Worm (Caenorhabditis elegans) whole organism, young adult: ENCODE results near the gene Y116A8C.463.
A peak's percentile ranks its signal among the peaks of the same experiment; 100 is the strongest.

Experiments used
- B0019.2 ChIP-seq: fragments of 200-800 bp; sonication (Bioruptor generic); conservative IDR thresholded peaks from 2 replicates; pipeline ENCODE4 v1.3.6; 2022; ENCODE audit warnings: missing genetic modification reagents, missing genetic modification characterization, missing compliant biosample characterization
- D2030.7 ChIP-seq: fragments of 200-800 bp; sonication (Bioruptor generic); IDR thresholded peaks from 2 replicates; pipeline ENCODE4 v1.3.6; 2022; ENCODE audit warnings: missing genetic modification reagents, missing genetic modification characterization, missing compliant biosample characterization
- F10E7.11 ChIP-seq: sonication (generic microtip); optimal IDR thresholded peaks from 2 replicates; lab custom pipeline; 2017; ENCODE audit warnings: mild to moderate bottlenecking, missing genetic modification characterization, moderate library complexity, missing compliant biosample characterization
- F55B11.4 ChIP-seq: sonication (generic microtip); optimal IDR thresholded peaks from 2 replicates; lab custom pipeline; 2016; ENCODE audit warnings: missing compliant biosample characterization, missing genetic modification characterization, borderline replicate concordance; ENCODE audit not compliant: insufficient read depth
- F57C9.4 ChIP-seq: sonication (generic microtip); optimal IDR thresholded peaks from 2 replicates; lab custom pipeline; 2017; ENCODE audit warnings: mild to moderate bottlenecking, missing genetic modification characterization, missing compliant biosample characterization
- T26A5.8 ChIP-seq: sonication (generic microtip); optimal IDR thresholded peaks from 2 replicates; lab custom pipeline; 2016; ENCODE audit warnings: missing genetic modification characterization, missing compliant biosample characterization
- Y53F4B.3 ChIP-seq: fragments of 200-800 bp; sonication (Bioruptor generic); IDR thresholded peaks from 2 replicates; pipeline ENCODE4 v1.3.6; 2022; ENCODE audit warnings: missing genetic modification reagents, missing genetic modification characterization, missing compliant biosample characterization
- Y67H2A.10 ChIP-seq: fragments of 200-800 bp; sonication (Bioruptor generic); conservative IDR thresholded peaks from 2 replicates; pipeline ENCODE4 v1.3.6; 2022; ENCODE audit warnings: missing genetic modification reagents, missing genetic modification characterization, missing compliant biosample characterization
- ama-1 ChIP-seq, 3 experiments: fragments of 150-350 bp in 1 of 3; sonication (generic microtip) in 2 of 3; optimal IDR thresholded peaks; 2 replicates each; lab custom pipeline; 2014 to 2018; ENCODE audit warnings: missing biosample characterization in 2 of 3, missing genetic modification characterization in 2 of 3, missing genetic modification reagents in 2 of 3
- aptf-3 ChIP-seq: fragments of 200-800 bp; sonication (Bioruptor generic); IDR thresholded peaks from 2 replicates; pipeline ENCODE4 v1.3.6; 2022; ENCODE audit warnings: missing genetic modification characterization, missing compliant biosample characterization
- athp-1 ChIP-seq: sonication (generic microtip); optimal IDR thresholded peaks from 2 replicates; lab custom pipeline; 2017; ENCODE audit warnings: mild to moderate bottlenecking, missing genetic modification characterization, missing compliant biosample characterization
- attf-5 ChIP-seq: fragments of 200-800 bp; sonication (Bioruptor generic); optimal IDR thresholded peaks from 2 replicates; lab custom pipeline; 2018; ENCODE audit warnings: mild to moderate bottlenecking, missing genetic modification characterization, missing compliant biosample characterization
- bed-1 ChIP-seq: fragments of 200-800 bp; sonication (Bioruptor generic); IDR thresholded peaks from 2 replicates; pipeline ENCODE4 v1.3.6; 2022; ENCODE audit warnings: missing genetic modification reagents, missing genetic modification characterization, missing compliant biosample characterization
- cebp-2 ChIP-seq: fragments of 200-800 bp; sonication (Bioruptor generic); IDR thresholded peaks from 2 replicates; pipeline ENCODE4 v1.3.6; 2022; ENCODE audit warnings: missing genetic modification characterization, missing compliant biosample characterization
- ceh-27 ChIP-seq: fragments of 200-800 bp; sonication (Bioruptor generic); optimal IDR thresholded peaks from 2 replicates; lab custom pipeline; 2018; ENCODE audit warnings: mild to moderate bottlenecking, missing genetic modification characterization, moderate library complexity, missing compliant biosample characterization
- chd-7 ChIP-seq: sonication (generic microtip); optimal IDR thresholded peaks from 2 replicates; lab custom pipeline; 2016; ENCODE audit warnings: mild to moderate bottlenecking, missing genetic modification characterization, moderate library complexity, missing compliant biosample characterization
- die-1 ChIP-seq: sonication (generic microtip); optimal IDR thresholded peaks from 2 replicates; lab custom pipeline; 2016; ENCODE audit warnings: missing genotype, mild to moderate bottlenecking, missing genetic modification characterization, missing compliant biosample characterization
- dox-1 ChIP-seq: fragments of 200-800 bp; sonication (Bioruptor generic); IDR thresholded peaks from 2 replicates; pipeline ENCODE4 v1.3.6; 2022; ENCODE audit warnings: missing genetic modification reagents, missing genetic modification characterization, missing compliant biosample characterization
- dpff-1 ChIP-seq: sonication (generic microtip); optimal IDR thresholded peaks from 2 replicates; lab custom pipeline; 2017; ENCODE audit warnings: mild to moderate bottlenecking, missing genetic modification characterization, missing compliant biosample characterization
- dpl-1 ChIP-seq: fragments of 150-350 bp; optimal IDR thresholded peaks from 2 replicates; lab custom pipeline; 2014; ENCODE audit warnings: missing biosample characterization, missing genetic modification reagents, missing genetic modification characterization
- efl-1 ChIP-seq: fragments of 150-350 bp; optimal IDR thresholded peaks from 2 replicates; lab custom pipeline; 2014; ENCODE audit warnings: missing biosample characterization, missing genetic modification reagents, missing genetic modification characterization
- ets-4 ChIP-seq: fragments of 200-800 bp; sonication (Bioruptor generic); optimal IDR thresholded peaks from 2 replicates; lab custom pipeline; 2018; ENCODE audit warnings: mild to moderate bottlenecking, missing genetic modification characterization, missing compliant biosample characterization
- gei-17 ChIP-seq: fragments of 200-800 bp; sonication (Bioruptor generic); optimal IDR thresholded peaks from 2 replicates; lab custom pipeline; 2018; ENCODE audit warnings: mild to moderate bottlenecking, missing genetic modification characterization, missing compliant biosample characterization
- hlh-12 ChIP-seq: sonication (generic microtip); optimal IDR thresholded peaks from 2 replicates; lab custom pipeline; 2016; ENCODE audit warnings: missing genetic modification characterization, missing compliant biosample characterization
- hmg-20 ChIP-seq: fragments of 200-800 bp; sonication (Bioruptor generic); IDR thresholded peaks from 2 replicates; pipeline ENCODE4 v1.3.6; 2022; ENCODE audit warnings: missing genetic modification reagents, missing genetic modification characterization, missing compliant biosample characterization
- hrde-1 ChIP-seq: sonication (generic microtip); optimal IDR thresholded peaks from 2 replicates; lab custom pipeline; 2016; ENCODE audit warnings: missing genetic modification characterization, mild to moderate bottlenecking, missing compliant biosample characterization, moderate library complexity, missing genotype, missing genetic modification reagents, borderline replicate concordance
- hsf-1 ChIP-seq: fragments of 200-800 bp; sonication (Bioruptor generic); IDR thresholded peaks from 2 replicates; pipeline ENCODE4 v1.3.6; 2022; ENCODE audit warnings: missing genetic modification reagents, missing genetic modification characterization, missing compliant biosample characterization
- let-526 ChIP-seq: fragments of 200-800 bp; sonication (Bioruptor generic); IDR thresholded peaks from 2 replicates; pipeline ENCODE4 v1.3.6; 2022; ENCODE audit warnings: missing genetic modification reagents, missing genetic modification characterization, missing compliant biosample characterization
- let-607 ChIP-seq, 2 experiments: fragments of 200-800 bp in 1 of 2; sonication (Bioruptor generic) in 1 of 2; sonication (generic microtip) in 1 of 2; optimal IDR thresholded peaks; 2 replicates each; lab custom pipeline; 2016 to 2018; ENCODE audit warnings: mild to moderate bottlenecking in 2 of 2, missing compliant biosample characterization in 2 of 2, missing genetic modification characterization in 2 of 2, moderate library complexity in 2 of 2, missing genotype in 1 of 2
- lin-26 ChIP-seq: fragments of 200-800 bp; sonication (Bioruptor generic); IDR thresholded peaks from 2 replicates; pipeline ENCODE4 v1.3.6; 2022; ENCODE audit warnings: missing genetic modification reagents, missing genetic modification characterization, missing compliant biosample characterization
- lir-1 ChIP-seq: fragments of 200-800 bp; sonication (Bioruptor generic); conservative IDR thresholded peaks from 2 replicates; pipeline ENCODE4 v1.3.6; 2022; ENCODE audit warnings: missing genetic modification reagents, missing genetic modification characterization, missing compliant biosample characterization
- lsl-1 ChIP-seq: fragments of 200-800 bp; sonication (Bioruptor generic); optimal IDR thresholded peaks from 2 replicates; lab custom pipeline; 2018; ENCODE audit warnings: mild to moderate bottlenecking, missing genetic modification characterization, moderate library complexity, missing compliant biosample characterization
- lsy-27 ChIP-seq: sonication (generic microtip); optimal IDR thresholded peaks from 2 replicates; lab custom pipeline; 2017; ENCODE audit warnings: missing genetic modification characterization, mild to moderate bottlenecking, missing compliant biosample characterization, antibody characterized with exemption, missing genotype, borderline replicate concordance; ENCODE audit not compliant: insufficient read depth
- madf-6 ChIP-seq: fragments of 200-800 bp; sonication (Bioruptor generic); IDR thresholded peaks from 2 replicates; pipeline ENCODE4 v1.3.6; 2022; ENCODE audit warnings: missing genetic modification reagents, missing genetic modification characterization, missing compliant biosample characterization
- mcd-1 ChIP-seq: fragments of 200-800 bp; sonication (Bioruptor generic); IDR thresholded peaks from 2 replicates; pipeline ENCODE4 v1.3.6; 2022; ENCODE audit warnings: missing genetic modification reagents, missing genetic modification characterization, missing compliant biosample characterization
- mxl-1 ChIP-seq: sonication (generic microtip); optimal IDR thresholded peaks from 2 replicates; lab custom pipeline; 2016; ENCODE audit warnings: missing genetic modification characterization, missing compliant biosample characterization
- nfyb-1 ChIP-seq: fragments of 200-800 bp; sonication (Bioruptor generic); IDR thresholded peaks from 2 replicates; pipeline ENCODE4 v1.3.6; 2022; ENCODE audit warnings: missing genetic modification reagents, missing genetic modification characterization, missing compliant biosample characterization
- rec-8 ChIP-seq, 2 experiments: sonication (generic microtip); optimal IDR thresholded peaks; 2 replicates each; lab custom pipeline; 2016; ENCODE audit warnings: mild to moderate bottlenecking in 2 of 2, missing genetic modification characterization in 2 of 2, missing genetic modification reagents in 2 of 2, missing genotype in 2 of 2, missing biosample characterization in 1 of 2, missing compliant biosample characterization in 1 of 2, moderate library complexity in 1 of 2
- repo-1 ChIP-seq: sonication (generic microtip); optimal IDR thresholded peaks from 2 replicates; lab custom pipeline; 2017; ENCODE audit warnings: mild to moderate bottlenecking, missing genetic modification characterization, missing compliant biosample characterization
- snpc-1.1 ChIP-seq: sonication (generic microtip); optimal IDR thresholded peaks from 2 replicates; lab custom pipeline; 2017; ENCODE audit warnings: missing genetic modification characterization, mild to moderate bottlenecking, missing compliant biosample characterization, antibody characterized with exemption, moderate library complexity, missing genotype, missing genetic modification reagents; ENCODE audit not compliant: insufficient read depth
- snpc-3.4 ChIP-seq: sonication (generic microtip); optimal IDR thresholded peaks from 2 replicates; lab custom pipeline; 2017; ENCODE audit warnings: missing genetic modification characterization, mild to moderate bottlenecking, missing compliant biosample characterization, antibody characterized with exemption, moderate library complexity, missing genotype, missing genetic modification reagents
- tbp1 ChIP-seq: fragments of 200-800 bp; sonication (Bioruptor generic); optimal IDR thresholded peaks from 2 replicates; lab custom pipeline; 2018; ENCODE audit warnings: mild to moderate bottlenecking, missing genetic modification characterization, missing compliant biosample characterization
- xnd-1 ChIP-seq: sonication (generic microtip); optimal IDR thresholded peaks from 2 replicates; lab custom pipeline; 2016; ENCODE audit warnings: missing genotype, missing genetic modification reagents, missing genetic modification characterization, missing compliant biosample characterization
- zim-3 ChIP-seq: sonication (generic microtip); optimal IDR thresholded peaks from 2 replicates; lab custom pipeline; 2017; ENCODE audit warnings: mild to moderate bottlenecking, missing genetic modification characterization, moderate library complexity, missing compliant biosample characterization
- ztf-18 ChIP-seq: sonication (generic microtip); optimal IDR thresholded peaks from 2 replicates; lab custom pipeline; 2016; ENCODE audit warnings: missing genotype, mild to moderate bottlenecking, missing genetic modification characterization, missing compliant biosample characterization
- ztf-25 ChIP-seq: fragments of 200-800 bp; sonication (Bioruptor generic); IDR thresholded peaks from 2 replicates; pipeline ENCODE4 v1.3.6; 2022; ENCODE audit warnings: missing genetic modification reagents, missing genetic modification characterization, missing compliant biosample characterization
- ztf-26 ChIP-seq: sonication (generic microtip); optimal IDR thresholded peaks from 2 replicates; lab custom pipeline; 2017; ENCODE audit warnings: missing genetic modification characterization, missing compliant biosample characterization
- ztf-6 ChIP-seq: fragments of 200-800 bp; sonication (Bioruptor generic); IDR thresholded peaks from 2 replicates; pipeline ENCODE4 v1.3.6; 2022; ENCODE audit warnings: missing genetic modification reagents, missing genetic modification characterization, missing compliant biosample characterization

The Y116A8C.463 gene

ce11 chrIV:16946746-16947145 is 27.2 kb downstream of the Y116A8C.463 start, which contains the start of the genes Y116A8C.9 and arf-6:
Gene Y116A8C.9 (minus strand): TSS chrIV:16946800.
Gene arf-6 (plus strand): TSS chrIV:16947120.
- peak in 1 of 2 experiments; percentile 11 for TF ChIP-seq let-607 (tag; optimal IDR thresholded peaks at IDR 0.05; lab: Kevin White, UChicago)
- TF ChIP-seq ztf-6 (GFP tag; lab: Robert Waterston, UW): no peak
- TF ChIP-seq hmg-20 (GFP tag; lab: Robert Waterston, UW): no peak
- TF ChIP-seq lsy-27: no peak
- no peak for TF ChIP-seq hlh-12 (tag; lab: Kevin White, UChicago)
- peak; percentile 70 for TF ChIP-seq snpc-1.1
- no peak for TF ChIP-seq ama-1 (optimal IDR thresholded peaks at IDR 0.05; lab: Kevin White, UChicago)
- TF ChIP-seq ama-1 (GFP tag; optimal IDR thresholded peaks at IDR 0.05; lab: Kevin White, UChicago): peak in 1 of 2 experiments; percentile 36
- no peak for TF ChIP-seq lin-26 (GFP tag; lab: Robert Waterston, UW)
- TF ChIP-seq hrde-1 (tag; lab: Kevin White, UChicago): no peak
- peak; percentile 69 for TF ChIP-seq snpc-3.4 (tag; lab: Kevin White, UChicago)
- TF ChIP-seq ztf-25 (GFP tag; lab: Robert Waterston, UW): no peak
- no peak for TF ChIP-seq D2030.7 (GFP tag; lab: Robert Waterston, UW)
- no peak for TF ChIP-seq lir-1 (GFP tag; lab: Robert Waterston, UW)
- TF ChIP-seq zim-3 (tag; lab: Kevin White, UChicago): no peak
- peak; percentile 56; the same call in 1 of the 2 replicates for TF ChIP-seq madf-6
- TF ChIP-seq ets-4 (GFP tag; lab: Kevin White, UChicago): no peak
- no peak for TF ChIP-seq gei-17 (GFP tag; lab: Kevin White, UChicago)
- TF ChIP-seq athp-1 (tag; lab: Kevin White, UChicago): peak; percentile 70
- no peak for TF ChIP-seq mxl-1 (tag; lab: Kevin White, UChicago)
- no peak for TF ChIP-seq efl-1 (GFP tag; lab: Kevin White, UChicago)
- 0 out of 2 replicates have a peak, but pooled peaks have one; percentile 19 for TF ChIP-seq nfyb-1 (GFP tag; lab: Robert Waterston, UW)
- TF ChIP-seq dpff-1 (tag; lab: Kevin White, UChicago): no peak
- TF ChIP-seq mcd-1 (GFP tag; lab: Robert Waterston, UW): peak; percentile 53; the same call in 1 of the 2 replicates
- peak in 1 of 2 experiments; percentile 1 for TF ChIP-seq rec-8 (tag; optimal IDR thresholded peaks at IDR 0.05; lab: Kevin White, UChicago)
- TF ChIP-seq F10E7.11: no peak
- TF ChIP-seq Y53F4B.3 (GFP tag; lab: Robert Waterston, UW): no peak
- TF ChIP-seq ceh-27: peak; percentile 56
- TF ChIP-seq aptf-3 (GFP tag; lab: Robert Waterston, UW): no peak
- TF ChIP-seq ztf-18 (tag; lab: Kevin White, UChicago): no peak
- no peak for TF ChIP-seq F57C9.4 (tag; lab: Kevin White, UChicago)
- TF ChIP-seq die-1 (tag; lab: Kevin White, UChicago): no peak
- TF ChIP-seq repo-1: no peak
- peak; percentile 64 for TF ChIP-seq attf-5
- no peak for TF ChIP-seq cebp-2 (GFP tag; lab: Robert Waterston, UW)
- no peak for TF ChIP-seq F55B11.4
- no peak for TF ChIP-seq Y67H2A.10 (GFP tag; lab: Robert Waterston, UW)
- no peak for TF ChIP-seq xnd-1 (tag; lab: Kevin White, UChicago)
- peak; percentile 71 for TF ChIP-seq dox-1 (GFP tag; lab: Robert Waterston, UW)
- TF ChIP-seq let-526 (GFP tag; lab: Robert Waterston, UW): no peak
- peak; percentile 5 for TF ChIP-seq lsl-1
- no peak for TF ChIP-seq dpl-1 (GFP tag; lab: Kevin White, UChicago)
- TF ChIP-seq bed-1 (GFP tag; lab: Robert Waterston, UW): no peak
- TF ChIP-seq T26A5.8 (tag; lab: Kevin White, UChicago): no peak
- no peak for TF ChIP-seq ztf-26 (tag; lab: Kevin White, UChicago)
- TF ChIP-seq tbp1 (GFP tag; lab: Kevin White, UChicago): peak; percentile 55
- TF ChIP-seq chd-7: no peak
- TF ChIP-seq hsf-1 (GFP tag; lab: Robert Waterston, UW): no peak
- no peak for TF ChIP-seq B0019.2 (GFP tag; lab: Robert Waterston, UW)
